Worm (Caenorhabditis elegans): Measurements from ENCODE around the gene ZC155.4.

ZC155.4 gene

ce11 chrIII:5233140-5233539 is 17.9 kb upstream of the ZC155.4 start:
- TF ChIP-seq lin-38 (GFP tag; IDR thresholded peaks at IDR 0.05), result no peak
- peak; percentile 58 for TF ChIP-seq mes-2 (tag; optimal IDR thresholded peaks at IDR 0.05; ENCODE audit: poor library complexity, severe bottlenecking)
- no peak for TF ChIP-seq ceh-62 (tag; optimal IDR thresholded peaks at IDR 0.05)
- TF ChIP-seq dve-1 (tag; optimal IDR thresholded peaks at IDR 0.05; ENCODE audit: insufficient read depth), result no peak
- TF ChIP-seq daf-8 (GFP tag; IDR thresholded peaks at IDR 0.05), result no peak
- TF ChIP-seq lin-13 (GFP tag; optimal IDR thresholded peaks at IDR 0.05), result no peak

- TF ChIP-seq F44E2.7 (GFP tag; IDR thresholded peaks at IDR 0.05) (0 out of 2 replicates have a peak, but pooled peaks have one; percentile 4), lsy-2 (tag; optimal IDR thresholded peaks at IDR 0.05) (peak in 1 of 2 experiments; percentile 54), ceh-20 (GFP tag; IDR thresholded peaks at IDR 0.05) (0 out of 2 replicates have a peak, but pooled peaks have one; percentile 8), daf-16 (GFP tag; optimal IDR thresholded peaks at IDR 0.05) (peak; percentile 25 to 57), daf-16 (tag; optimal IDR thresholded peaks at IDR 0.05) (peak; percentile 55), T20F7.1 (GFP tag; optimal IDR thresholded peaks at IDR 0.05) (peak; percentile 59), Y75B8A.6 (GFP tag; IDR thresholded peaks at IDR 0.05) (peak; percentile 77), zfp-2 (tag; optimal IDR thresholded peaks at IDR 0.05) (no peak), hmg-1.1 (GFP tag; IDR thresholded peaks at IDR 0.05) (no peak), aha-1 (tag) (peak; percentile 50), R02D3.7 (tag; optimal IDR thresholded peaks at IDR 0.05) (no peak), dmd-6 (GFP tag; IDR thresholded peaks at IDR 0.05) (peak; percentile 29), ZK546.5 (tag; optimal IDR thresholded peaks at IDR 0.05) (no peak), lin-1 (GFP tag; IDR thresholded peaks at IDR 0.05) (0 out of 2 replicates have a peak, but pooled peaks have one; percentile 73), mep-1 (tag; optimal IDR thresholded peaks at IDR 0.05) (peak; percentile 47), zfp-3 (GFP tag; conservative IDR thresholded peaks at IDR 0.05) (peak; percentile 88), nhr-111 (GFP tag; optimal IDR thresholded peaks at IDR 0.05) (peak; percentile 62), ceh-32 (tag; optimal IDR thresholded peaks at IDR 0.05; ENCODE audit: poor library complexity) (no peak), D1046.2 (GFP tag; IDR thresholded peaks at IDR 0.05) (peak; percentile 60; the same call in 1 of the 2 replicates), gei-8 (GFP tag; optimal IDR thresholded peaks at IDR 0.05) (peak; percentile 79), ama-1 (optimal IDR thresholded peaks at IDR 0.05) (peak; percentile 93), dve-1 (tag; optimal IDR thresholded peaks at IDR 0.05; ENCODE audit: insufficient read depth) (peak; percentile 61), unc-130 (GFP tag; optimal IDR thresholded peaks at IDR 0.05) (peak; percentile 45), F49E8.2 (tag; optimal IDR thresholded peaks at IDR 0.05; ENCODE audit: borderline replicate concordance) (peak; percentile 50), zip-2 (tag; optimal IDR thresholded peaks at IDR 0.05) (no peak), F26F4.8 (GFP tag; conservative IDR thresholded peaks at IDR 0.05) (no peak), mxl-2 (GFP tag; conservative IDR thresholded peaks at IDR 0.05) (no peak), dpl-1 (GFP tag; optimal IDR thresholded peaks at IDR 0.05) (peak; percentile 0), Y48G9A.11 (GFP tag; IDR thresholded peaks at IDR 0.05) (peak; percentile 34; the same call in 1 of the 2 replicates), hif-1 (tag; optimal IDR thresholded peaks at IDR 0.05) (peak in 1 of 2 experiments; percentile 3), tra-1 (GFP tag; IDR thresholded peaks at IDR 0.05) (peak; percentile 67), ceh-28 (tag; optimal IDR thresholded peaks at IDR 0.05) (no peak), sdz-12 (GFP tag; optimal IDR thresholded peaks at IDR 0.05) (peak; percentile 48), T26A8.4 (GFP tag; IDR thresholded peaks at IDR 0.05) (peak; percentile 65), zip-11 (GFP tag; IDR thresholded peaks at IDR 0.05) (no peak), rbr-2 (tag; optimal IDR thresholded peaks at IDR 0.05) (peak; percentile 30), mes-2 (tag; optimal IDR thresholded peaks at IDR 0.05; ENCODE audit: poor library complexity, severe bottlenecking) (peak; percentile 23), nhr-11 (tag; optimal IDR thresholded peaks at IDR 0.05) (no peak), nhr-10 (tag; optimal IDR thresholded peaks at IDR 0.05) (peak; percentile 44), hlh-11 (tag; optimal IDR thresholded peaks at IDR 0.05) (peak; percentile 51), aly-2 (tag; optimal IDR thresholded peaks at IDR 0.05) (no peak), fos-1 (tag; optimal IDR thresholded peaks at IDR 0.05) (no peak), jun-1 (tag; optimal IDR thresholded peaks at IDR 0.05) (no peak), nhr-77 (tag; optimal IDR thresholded peaks at IDR 0.05) (peak; percentile 38), unc-39 (tag; optimal IDR thresholded peaks at IDR 0.05) (no peak), ces-1 (GFP tag; optimal IDR thresholded peaks at IDR 0.05) (no peak)
These were observed 15.1 kb upstream of the ZC155.4 start, which contains the start of gene prmt-5 for ce11 chrIII:5230415-5230814. prmt-5 (plus strand) TSS chrIII:5230555.
